Fruit fly (Drosophila melanogaster) whole organism, wandering third instar larva: Measurements from ENCODE around the gene CG32536.

Experiments
- Hr78 ChIP-seq: fragments of >200 bp; optimal IDR thresholded peaks from 2 replicates; lab custom pipeline; 2017; ENCODE audit warnings: missing biosample characterization, missing genetic modification characterization
- brk ChIP-seq: fragments of 200-800 bp; sonication (Bioruptor generic); optimal IDR thresholded peaks from 2 replicates; lab custom pipeline; 2016; ENCODE audit warnings: missing biosample characterization, mild to moderate bottlenecking, missing genetic modification characterization
- foxo ChIP-seq, 2 experiments: fragments of 200-800 bp; sonication (Bioruptor generic); optimal IDR thresholded peaks; 2 replicates in 1 of 2; 3 replicates in 1 of 2; lab custom pipeline; 2016 to 2017; ENCODE audit warnings: missing biosample characterization in 2 of 2, missing genetic modification characterization in 2 of 2

dm6 chrX:19280249-19280648, 3.6 kb upstream of the CG32536 start, which contains the start of gene CG8028:
- no peak for TF ChIP-seq Hr78
- TF ChIP-seq brk: no peak
- no peak for TF ChIP-seq foxo (GFP tag; optimal IDR thresholded peaks at IDR 0.05; lab: Kevin White, UChicago)
